Worm (Caenorhabditis elegans) whole organism, L2 larva: ENCODE data around the gene F42G4.7.

ENCODE experiments used
- R02D3.7 ChIP-seq: fragments of 150-350 bp; optimal IDR thresholded peaks from 2 replicates; lab custom pipeline; 2014; ENCODE audit warnings: missing biosample characterization, missing genetic modification characterization
- aly-2 ChIP-seq: fragments of 150-350 bp; optimal IDR thresholded peaks from 2 replicates; lab custom pipeline; 2014; ENCODE audit warnings: missing biosample characterization, missing genetic modification characterization
- ceh-82 ChIP-seq: fragments of 150-350 bp; optimal IDR thresholded peaks from 2 replicates; lab custom pipeline; 2014; ENCODE audit warnings: missing biosample characterization, missing genetic modification characterization
- lin-11 ChIP-seq: fragments of 150-350 bp; sonication (generic microtip); optimal IDR thresholded peaks from 2 replicates; lab custom pipeline; 2014; ENCODE audit warnings: missing biosample characterization, missing genetic modification characterization, inconsistent platforms, mixed read lengths
- lin-13 ChIP-seq: fragments of 150-350 bp; optimal IDR thresholded peaks from 2 replicates; lab custom pipeline; 2014; ENCODE audit warnings: missing biosample characterization, missing genetic modification reagents, missing genetic modification characterization
- mdl-1 ChIP-seq, 2 experiments: fragments of 150-350 bp in 1 of 2; sonication (generic microtip) in 1 of 2; optimal IDR thresholded peaks; 2 replicates each; lab custom pipeline; 2017; ENCODE audit warnings: missing biosample characterization in 2 of 2, missing genetic modification characterization in 2 of 2
- nhr-10 ChIP-seq: sonication (generic microtip); optimal IDR thresholded peaks from 2 replicates; lab custom pipeline; 2017; ENCODE audit warnings: missing biosample characterization, missing genetic modification characterization
- nhr-21 ChIP-seq: fragments of 150-350 bp; optimal IDR thresholded peaks from 2 replicates; lab custom pipeline; 2014; ENCODE audit warnings: missing biosample characterization, missing genetic modification characterization
- sem-4 ChIP-seq: fragments of 150-350 bp; optimal IDR thresholded peaks from 2 replicates; lab custom pipeline; 2014; ENCODE audit warnings: missing biosample characterization, missing genetic modification reagents, missing genetic modification characterization
- skn-1 ChIP-seq: sonication (generic microtip); optimal IDR thresholded peaks from 2 replicates; lab custom pipeline; 2017; ENCODE audit warnings: missing biosample characterization, missing genetic modification characterization
- zag-1 ChIP-seq: fragments of 150-350 bp; optimal IDR thresholded peaks from 2 replicates; lab custom pipeline; 2014; ENCODE audit warnings: missing biosample characterization, missing genetic modification characterization
- ztf-11 ChIP-seq: sonication (generic microtip); optimal IDR thresholded peaks from 2 replicates; lab custom pipeline; 2017; ENCODE audit warnings: missing biosample characterization, missing genetic modification characterization

- TF ChIP-seq lin-11 (no peak), R02D3.7 (no peak), ceh-82 (tag; lab: Kevin White, UChicago) (no peak), skn-1 (no peak), nhr-10 (no peak), nhr-21 (no peak), ztf-11 (tag; lab: Kevin White, UChicago) (no peak), lin-13 (GFP tag; lab: Kevin White, UChicago) (no peak), zag-1 (tag; lab: Kevin White, UChicago) (no peak), mdl-1 (tag; optimal IDR thresholded peaks at IDR 0.05; lab: Kevin White, UChicago) (no peak), aly-2 (tag; lab: Kevin White, UChicago) (no peak), sem-4 (tag; lab: Kevin White, UChicago) (no peak)
These were observed 29.3 kb upstream of the F42G4.7 start for ce11 chrII:13076301-13076916.
